Worm (Caenorhabditis elegans): ENCODE data around the gene nhr-288.

The nhr-288 gene

ce11 chrV:18402743-18403142, 20.3 kb upstream of the nhr-288 start:
- TF ChIP-seq madf-10 (tag; optimal IDR thresholded peaks at IDR 0.05) (no peak), attf-3 (GFP tag; conservative IDR thresholded peaks at IDR 0.05) (no peak), egl-18 (GFP tag; IDR thresholded peaks at IDR 0.05) (no peak), attf-5 (GFP tag; optimal IDR thresholded peaks at IDR 0.05) (no peak), him-1 (tag; optimal IDR thresholded peaks at IDR 0.05) (no peak), mel-28 (tag; optimal IDR thresholded peaks at IDR 0.05; ENCODE audit: borderline replicate concordance) (no peak), dpl-1 (GFP tag; optimal IDR thresholded peaks at IDR 0.05) (no peak), nhr-90 (tag; optimal IDR thresholded peaks at IDR 0.05) (no peak), F10E7.11 (tag; optimal IDR thresholded peaks at IDR 0.05) (no peak)

ce11 chrV:18397814-18398213, 15.3 kb upstream of the nhr-288 start, which contains the start of gene Y51A2B.16:
Gene Y51A2B.16 (minus strand): TSS chrV:18397914.
- TF ChIP-seq fkh-3 (tag; optimal IDR thresholded peaks at IDR 0.05) (no peak), hmg-20 (GFP tag; IDR thresholded peaks at IDR 0.05) (no peak), nhr-27 (tag; optimal IDR thresholded peaks at IDR 0.05) (no peak), lsl-1 (GFP tag; optimal IDR thresholded peaks at IDR 0.05) (no peak), attf-6 (GFP tag; IDR thresholded peaks at IDR 0.05) (no peak), nhr-80 (tag; optimal IDR thresholded peaks at IDR 0.05) (no peak), snpc-1.1 (tag; optimal IDR thresholded peaks at IDR 0.05; ENCODE audit: insufficient read depth) (no peak), F52B5.7 (tag; optimal IDR thresholded peaks at IDR 0.05) (no peak), attf-3 (GFP tag; conservative IDR thresholded peaks at IDR 0.05) (no peak), F23B12.7 (tag; optimal IDR thresholded peaks at IDR 0.05; ENCODE audit: insufficient read depth) (no peak), let-607 (tag; optimal IDR thresholded peaks at IDR 0.05) (no peak), Y67H2A.10 (GFP tag; conservative IDR thresholded peaks at IDR 0.05) (no peak), dpl-1 (GFP tag; optimal IDR thresholded peaks at IDR 0.05) (no peak), ets-4 (GFP tag; optimal IDR thresholded peaks at IDR 0.05) (no peak)

- no peak for TF ChIP-seq aptf-2 (GFP tag; conservative IDR thresholded peaks at IDR 0.05)
- TF ChIP-seq lin-54 (GFP tag; optimal IDR thresholded peaks at IDR 0.05) = no peak
- TF ChIP-seq hsf-1 (GFP tag; IDR thresholded peaks at IDR 0.05) = no peak
- no peak for TF ChIP-seq unc-130 (GFP tag; optimal IDR thresholded peaks at IDR 0.05)
- no peak for TF ChIP-seq Y56A3A.18 (GFP tag; IDR thresholded peaks at IDR 0.05)
- TF ChIP-seq nhr-120 (GFP tag; IDR thresholded peaks at IDR 0.05) = no peak
- TF ChIP-seq dox-1 (GFP tag; IDR thresholded peaks at IDR 0.05) = no peak
- TF ChIP-seq ztf-3 (GFP tag; optimal IDR thresholded peaks at IDR 0.05) = no peak
- no peak for TF ChIP-seq attf-5 (GFP tag; optimal IDR thresholded peaks at IDR 0.05)
- TF ChIP-seq zim-3 (tag; optimal IDR thresholded peaks at IDR 0.05) = no peak
- TF ChIP-seq sdz-38 (tag; optimal IDR thresholded peaks at IDR 0.05) = no peak
- TF ChIP-seq egrh-3 (GFP tag; IDR thresholded peaks at IDR 0.05) = no peak
- TF ChIP-seq F37B4.10 (GFP tag; IDR thresholded peaks at IDR 0.05) = no peak
- TF ChIP-seq C06A6.2 (GFP tag; conservative IDR thresholded peaks at IDR 0.05) = no peak
- no peak for TF ChIP-seq F49E8.2 (tag; optimal IDR thresholded peaks at IDR 0.05; ENCODE audit: insufficient read depth)
- TF ChIP-seq athp-1 (tag; optimal IDR thresholded peaks at IDR 0.05) = no peak
- no peak for TF ChIP-seq lir-1 (GFP tag; conservative IDR thresholded peaks at IDR 0.05)
- no peak for TF ChIP-seq repo-1 (tag; optimal IDR thresholded peaks at IDR 0.05)
- TF ChIP-seq tbx-9 (tag; optimal IDR thresholded peaks at IDR 0.05; ENCODE audit: borderline replicate concordance) = no peak
- TF ChIP-seq atf-7 (tag; optimal IDR thresholded peaks at IDR 0.05) = no peak
Measured at ce11 chrV:18395649-18396048, 13.2 kb upstream of the nhr-288 start, which contains the start of gene Y51A2B.9. Gene Y51A2B.9 (minus strand): TSS chrV:18395749.

Measured in whole organism, young adult.